Fruit fly (Drosophila melanogaster): ENCODE data around the gene CG17490.
A peak's percentile ranks its signal among the peaks of the same experiment; 100 is the strongest.

Gene CG17490

DNA sequence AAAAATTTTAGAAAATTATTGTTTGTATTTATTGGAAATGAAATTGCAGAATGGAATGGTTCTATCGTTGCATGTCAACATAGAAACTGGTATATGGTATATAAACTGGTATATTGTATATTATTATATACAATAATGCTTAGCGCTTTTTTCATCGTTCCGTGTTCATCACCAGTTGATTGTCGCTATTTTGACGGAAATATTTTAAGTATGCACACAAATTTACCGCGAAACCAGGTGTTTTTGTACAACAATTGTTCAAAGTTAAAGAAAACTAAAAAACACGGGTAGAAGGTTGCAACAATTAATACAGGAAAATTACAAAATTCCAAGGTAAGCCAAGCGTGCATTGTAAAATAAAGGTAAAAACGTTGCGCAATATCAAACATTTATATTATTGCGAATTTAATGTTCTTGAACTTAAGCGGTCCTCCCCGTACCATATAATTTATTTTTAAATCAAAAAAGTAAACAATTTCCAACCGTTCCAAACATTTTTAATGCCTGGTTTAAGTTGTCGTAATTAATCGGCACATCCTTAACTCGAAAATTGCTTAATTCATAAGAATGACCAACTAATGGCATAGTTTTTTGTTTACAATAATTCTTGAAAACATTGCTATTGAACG, 41.6 kb downstream of the CG17490 start, which contains the start of gene Slmap (continued):
- TF ChIP-seq crp (GFP tag; optimal IDR thresholded peaks at IDR 0.05) (peak in 1 of 2 experiments; percentile 37), kah (GFP tag; optimal IDR thresholded peaks at IDR 0.05) (no peak), CG4282 (GFP tag; optimal IDR thresholded peaks at IDR 0.05) (no peak), CG13624 (GFP tag; optimal IDR thresholded peaks at IDR 0.05) (no peak), CoRest (tag; optimal IDR thresholded peaks at IDR 0.05) (peak; percentile 24), CG4404 (GFP tag; IDR thresholded peaks at IDR 0.05) (no peak), h (optimal IDR thresholded peaks at IDR 0.05) (no peak), CG3281 (GFP tag; optimal IDR thresholded peaks at IDR 0.05) (no peak), Dref (GFP tag; IDR thresholded peaks at IDR 0.05) (no peak), dati (GFP tag; IDR thresholded peaks at IDR 0.05) (no peak), Fer2 (tag; optimal IDR thresholded peaks at IDR 0.05) (no peak), chinmo (GFP tag; IDR thresholded peaks at IDR 0.05; ENCODE audit: partially characterized antibody) (no peak), CG11696 (GFP tag; IDR thresholded peaks at IDR 0.05) (no peak), BtbVII (GFP tag; optimal IDR thresholded peaks at IDR 0.05) (no peak), GATAe (GFP tag; conservative IDR thresholded peaks at IDR 0.05) (no peak), trem (tag; optimal IDR thresholded peaks at IDR 0.05) (no peak), Hmr (GFP tag; optimal IDR thresholded peaks at IDR 0.05) (no peak), CG1602 (GFP tag; optimal IDR thresholded peaks at IDR 0.05) (no peak), fd96Cb (tag; optimal IDR thresholded peaks at IDR 0.05) (no peak), CG8944 (GFP tag; optimal IDR thresholded peaks at IDR 0.05) (no peak), tgo (GFP tag; IDR thresholded peaks at IDR 0.05) (no peak), CG4360 (GFP tag; IDR thresholded peaks at IDR 0.05) (no peak), slp2 (GFP tag; optimal IDR thresholded peaks at IDR 0.05) (no peak), ranshi (GFP tag; IDR thresholded peaks at IDR 0.05) (no peak), gfzf (GFP tag; optimal IDR thresholded peaks at IDR 0.05) (peak; percentile 11), pfk (GFP tag; optimal IDR thresholded peaks at IDR 0.05) (peak; percentile 91), CG9609 (GFP tag; optimal IDR thresholded peaks at IDR 0.05) (no peak), CG43689 (GFP tag; IDR thresholded peaks at IDR 0.05) (no peak), NK7.1 (GFP tag; optimal IDR thresholded peaks at IDR 0.05) (no peak), CG7987 (GFP tag; optimal IDR thresholded peaks at IDR 0.05) (no peak), shn (GFP tag; optimal IDR thresholded peaks at IDR 0.05) (no peak), CG33213 (GFP tag; optimal IDR thresholded peaks at IDR 0.05) (peak; percentile 32), CG17359 (tag; optimal IDR thresholded peaks at IDR 0.05) (no peak), CG12219 (GFP tag; optimal IDR thresholded peaks at IDR 0.05) (no peak), CG12071 (GFP tag; optimal IDR thresholded peaks at IDR 0.05) (no peak), CG9932 (GFP tag; IDR thresholded peaks at IDR 0.05) (no peak), CG9727 (GFP tag; optimal IDR thresholded peaks at IDR 0.05) (no peak), CG17328 (GFP tag; IDR thresholded peaks at IDR 0.05) (no peak), twi (tag; optimal IDR thresholded peaks at IDR 0.05) (no peak), CG10462 (GFP tag; optimal IDR thresholded peaks at IDR 0.05) (no peak), CG9876 (GFP tag; optimal IDR thresholded peaks at IDR 0.05) (no peak), CG2875 (GFP tag; optimal IDR thresholded peaks at IDR 0.05) (no peak), az2 (GFP tag; optimal IDR thresholded peaks at IDR 0.05) (no peak), en (GFP tag; optimal IDR thresholded peaks at IDR 0.05) (no peak), CG6765 (GFP tag; optimal IDR thresholded peaks at IDR 0.05) (no peak), CG18476 (GFP tag; optimal IDR thresholded peaks at IDR 0.05) (no peak), bab2 (GFP tag; optimal IDR thresholded peaks at IDR 0.05) (no peak), amos (GFP tag; IDR thresholded peaks at IDR 0.05; ENCODE audit: partially characterized antibody) (peak; percentile 31; the same call in 1 of the 2 replicates), HLH4C (GFP tag; IDR thresholded peaks at IDR 0.05; ENCODE audit: partially characterized antibody) (no peak), pho (GFP tag; optimal IDR thresholded peaks at IDR 0.05) (no peak), mirr (GFP tag; optimal IDR thresholded peaks at IDR 0.05) (no peak)

Measured in whole organism, embryonic.